Fruit fly (Drosophila melanogaster): ENCODE results near the gene CG9399.

DNA sequence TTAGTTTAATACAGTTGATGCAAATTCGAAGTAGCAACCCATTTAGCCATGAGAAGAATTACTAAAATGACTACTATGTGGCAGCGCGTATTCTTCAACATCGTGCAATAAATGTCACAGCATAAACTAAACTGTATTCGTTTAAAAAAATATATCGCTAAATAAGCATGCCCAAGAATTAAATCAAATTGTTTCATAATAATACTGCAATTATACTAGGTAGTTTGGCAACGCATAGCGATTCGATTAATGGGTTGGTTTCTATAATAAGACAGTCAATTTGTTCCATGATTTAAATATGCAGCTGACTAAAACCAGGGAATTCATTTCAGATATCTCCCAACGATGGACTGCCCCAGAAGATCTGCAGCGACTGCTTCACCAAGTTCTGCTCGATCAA, 9.1 kb upstream of the CG9399 start, which contains the start of gene CG33654:
- no peak for TF ChIP-seq HLH106 (tag; optimal IDR thresholded peaks at IDR 0.05)
- no peak for TF ChIP-seq Hr83 (GFP tag; optimal IDR thresholded peaks at IDR 0.05; ENCODE audit: poor library complexity, severe bottlenecking)
- no peak for TF ChIP-seq OdsH (GFP tag; optimal IDR thresholded peaks at IDR 0.05)
- no peak for TF ChIP-seq ey (GFP tag; optimal IDR thresholded peaks at IDR 0.05)
- TF ChIP-seq Abd-B (GFP tag; optimal IDR thresholded peaks at IDR 0.05), result no peak
- no peak for TF ChIP-seq br (GFP tag; optimal IDR thresholded peaks at IDR 0.05)
- no peak for TF ChIP-seq usp (GFP tag; optimal IDR thresholded peaks at IDR 0.05)

Measured in whole organism, wandering third instar larva.